Worm (Caenorhabditis elegans) whole organism, L1 larva: ENCODE data around the gene Y38F1A.8.

Source experiments
- ama-1 ChIP-seq: fragments of 150-350 bp; optimal IDR thresholded peaks from 2 replicates; lab custom pipeline; 2014
- fos-1 ChIP-seq: fragments of 150-350 bp; optimal IDR thresholded peaks from 2 replicates; lab custom pipeline; 2014; ENCODE audit warnings: missing biosample characterization, missing genetic modification characterization
- isw-1 ChIP-seq: fragments of 200-800 bp; sonication (Bioruptor generic); IDR thresholded peaks from 2 replicates; pipeline ENCODE4 v1.3.6; 2022; ENCODE audit warnings: missing genetic modification characterization, missing compliant biosample characterization
- lsy-2 ChIP-seq, 2 experiments: fragments of 150-350 bp; optimal IDR thresholded peaks; 2 replicates each; lab custom pipeline; 2014; ENCODE audit warnings: missing biosample characterization in 2 of 2, missing genetic modification characterization in 2 of 2
- nhr-12 ChIP-seq: sonication (generic microtip); optimal IDR thresholded peaks from 2 replicates; lab custom pipeline; 2017; ENCODE audit warnings: missing biosample characterization, missing genetic modification characterization
- nhr-237 ChIP-seq: fragments of 150-350 bp; optimal IDR thresholded peaks from 2 replicates; lab custom pipeline; 2014; ENCODE audit warnings: missing biosample characterization, missing genetic modification characterization
- nhr-28 ChIP-seq: fragments of 150-350 bp; optimal IDR thresholded peaks from 2 replicates; lab custom pipeline; 2014; ENCODE audit warnings: missing biosample characterization, missing genetic modification characterization
- pqm-1 ChIP-seq: sonication (generic microtip); optimal IDR thresholded peaks from 3 replicates; lab custom pipeline; 2017; ENCODE audit warnings: missing biosample characterization, missing genetic modification characterization
- swsn-7 ChIP-seq: sonication (generic microtip); optimal IDR thresholded peaks from 2 replicates; lab custom pipeline; 2016; ENCODE audit warnings: missing genetic modification characterization, missing compliant biosample characterization
- unc-98 ChIP-seq: fragments of 200-800 bp; sonication (Bioruptor generic); IDR thresholded peaks from 2 replicates; pipeline ENCODE4 v1.3.6; 2022; ENCODE audit warnings: missing genetic modification characterization, missing compliant biosample characterization
- zip-4 ChIP-seq: fragments of 200-800 bp; sonication (Bioruptor generic); optimal IDR thresholded peaks from 2 replicates; lab custom pipeline; 2018; ENCODE audit warnings: mild to moderate bottlenecking, missing genetic modification characterization, moderate library complexity, missing compliant biosample characterization
- ztf-11 ChIP-seq, 2 experiments: sonication (generic microtip); optimal IDR thresholded peaks; 2 replicates each; lab custom pipeline; 2016 to 2017; ENCODE audit warnings: missing genetic modification characterization in 2 of 2, missing biosample characterization in 1 of 2, missing compliant biosample characterization in 1 of 2
- ztf-4 ChIP-seq: fragments of 150-350 bp; optimal IDR thresholded peaks from 2 replicates; lab custom pipeline; 2014; ENCODE audit warnings: missing biosample characterization, missing genetic modification characterization

ce11 chrII:12990191-12990590 lies 10.5 kb downstream of the Y38F1A.8 start:
- TF ChIP-seq nhr-237, result no peak
- TF ChIP-seq lsy-2 (tag; optimal IDR thresholded peaks at IDR 0.05; lab: Kevin White, UChicago), result no peak
- no peak for TF ChIP-seq unc-98 (GFP tag; lab: Robert Waterston, UW)
- no peak for TF ChIP-seq ama-1
- no peak for TF ChIP-seq zip-4 (GFP tag; lab: Kevin White, UChicago)
- TF ChIP-seq isw-1 (GFP tag; lab: Robert Waterston, UW), result no peak
- peak in 1 of 2 experiments; percentile 25 for TF ChIP-seq ztf-11 (tag; optimal IDR thresholded peaks at IDR 0.05; lab: Kevin White, UChicago)
- no peak for TF ChIP-seq nhr-28 (tag; lab: Kevin White, UChicago)
- no peak for TF ChIP-seq fos-1 (tag; lab: Kevin White, UChicago)
- no peak for TF ChIP-seq swsn-7
- TF ChIP-seq nhr-12 (tag; lab: Kevin White, UChicago), result no peak
- no peak for TF ChIP-seq ztf-4
- no peak for TF ChIP-seq pqm-1 (tag; lab: Kevin White, UChicago)
